Fruit fly (Drosophila melanogaster): ENCODE measurements around the gene Cdk5alpha.

The Cdk5alpha gene

dm6 chr2L:10263343-10263744 lies 47.4 kb downstream of the Cdk5alpha start, which contains the start of gene Rsf1:
Gene Rsf1, minus strand, starts transcription at chr2L:10263554.
- TF ChIP-seq pan (optimal IDR thresholded peaks at IDR 0.05) (no peak), EcR (GFP tag; optimal IDR thresholded peaks at IDR 0.05) (no peak), CG8478 (optimal IDR thresholded peaks at IDR 0.05) (no peak), psq (optimal IDR thresholded peaks at IDR 0.05) (no peak), Dll (optimal IDR thresholded peaks at IDR 0.05) (no peak), usp (GFP tag; optimal IDR thresholded peaks at IDR 0.05) (no peak)

- TF ChIP-seq psq (optimal IDR thresholded peaks at IDR 0.05) (no peak), EcR (GFP tag; optimal IDR thresholded peaks at IDR 0.05) (no peak), usp (GFP tag; optimal IDR thresholded peaks at IDR 0.05) (no peak), pan (optimal IDR thresholded peaks at IDR 0.05) (no peak)
Observed at dm6 chr2L:10261774-10262173, 49.0 kb downstream of the Cdk5alpha start.

dm6 chr2L:10260750-10261493 lies 49.8 kb downstream of the Cdk5alpha start, which contains the start of gene Pten:
Gene Pten, minus strand, starts transcription at chr2L:10261049.
- TF ChIP-seq EcR (GFP tag; optimal IDR thresholded peaks at IDR 0.05): no peak
- no peak for TF ChIP-seq psq (optimal IDR thresholded peaks at IDR 0.05)
- no peak for TF ChIP-seq Dll (optimal IDR thresholded peaks at IDR 0.05)
- TF ChIP-seq CG8478 (optimal IDR thresholded peaks at IDR 0.05): no peak
- no peak for TF ChIP-seq pan (optimal IDR thresholded peaks at IDR 0.05)

- TF ChIP-seq Dll (optimal IDR thresholded peaks at IDR 0.05): no peak
Observed at dm6 chr2L:10259960-10260749, 50.6 kb downstream of the Cdk5alpha start.
